Fruit fly (Drosophila melanogaster): ENCODE measurements around the gene trc.

- no peak for TF ChIP-seq br (GFP tag; optimal IDR thresholded peaks at IDR 0.05)
- TF ChIP-seq h (GFP tag; optimal IDR thresholded peaks at IDR 0.05) = no peak
- TF ChIP-seq rgr (GFP tag; optimal IDR thresholded peaks at IDR 0.05) = no peak
- TF ChIP-seq pan (optimal IDR thresholded peaks at IDR 0.05) = no peak
- no peak for TF ChIP-seq Hnf4 (GFP tag; optimal IDR thresholded peaks at IDR 0.05)
- no peak for TF ChIP-seq psq (GFP tag; optimal IDR thresholded peaks at IDR 0.05)
- TF ChIP-seq CG9705 (GFP tag; optimal IDR thresholded peaks at IDR 0.05) = no peak
- no peak for TF ChIP-seq Myc (optimal IDR thresholded peaks at IDR 0.05)
- TF ChIP-seq lola (GFP tag; optimal IDR thresholded peaks at IDR 0.05) = no peak
- no peak for TF ChIP-seq Mio (GFP tag; optimal IDR thresholded peaks at IDR 0.05)
- no peak for TF ChIP-seq dl (GFP tag; optimal IDR thresholded peaks at IDR 0.05; ENCODE audit: insufficient read depth in 1 of 2, partially characterized antibody in 2 of 2)
- TF ChIP-seq dmrt93B (GFP tag; optimal IDR thresholded peaks at IDR 0.05) = no peak
- no peak for TF ChIP-seq HLH106 (tag; optimal IDR thresholded peaks at IDR 0.05)
- no peak for TF ChIP-seq GATAd (GFP tag; optimal IDR thresholded peaks at IDR 0.05)
Measured at dm6 chr3L:19787632-19788031, 46.5 kb downstream of the trc start.
